Fruit fly (Drosophila melanogaster): ENCODE results near the gene GstO2.
A peak's percentile ranks its signal among the peaks of the same experiment; 100 is the strongest.

GstO2 gene

dm6 chr3L:8519232-8519631 lies 4.1 kb downstream of the GstO2 start:
- TF ChIP-seq CG17806 (tag; optimal IDR thresholded peaks at IDR 0.05) (no peak), EcR (GFP tag; optimal IDR thresholded peaks at IDR 0.05) (peak; percentile 22)

dm6 chr3L:8518516-8519087 lies 4.7 kb downstream of the GstO2 start, which contains the start of gene GstO3:
Gene GstO3, plus strand, starts transcription at chr3L:8518885.
- TF ChIP-seq CG8301 (tag; optimal IDR thresholded peaks at IDR 0.05) (peak; percentile 28), CG12605 (GFP tag; IDR thresholded peaks at IDR 0.05) (peak; percentile 80), Snoo (tag; optimal IDR thresholded peaks at IDR 0.05) (peak; percentile 49), Pif1B (GFP tag; optimal IDR thresholded peaks at IDR 0.05) (peak; percentile 49), Ets98B (GFP tag; IDR thresholded peaks at IDR 0.05) (peak; percentile 65), CG8159 (tag; optimal IDR thresholded peaks at IDR 0.05) (no peak), CG17806 (tag; optimal IDR thresholded peaks at IDR 0.05) (no peak), CG13204 (GFP tag; optimal IDR thresholded peaks at IDR 0.05) (no peak), CG10348 (GFP tag; IDR thresholded peaks at IDR 0.05) (no peak), CG32121 (GFP tag; IDR thresholded peaks at IDR 0.05) (peak; percentile 34; the same call in 1 of the 2 replicates), CG34367 (tag; optimal IDR thresholded peaks at IDR 0.05) (peak; percentile 1), gl (tag; optimal IDR thresholded peaks at IDR 0.05) (peak; percentile 71), EcR (GFP tag; optimal IDR thresholded peaks at IDR 0.05) (no peak), CG15710 (tag; optimal IDR thresholded peaks at IDR 0.05) (peak; percentile 12)

dm6 chr3L:8514768-8515167 lies 8.5 kb downstream of the GstO2 start, which contains the start of gene CG6683:
Gene CG6683, minus strand, starts transcription at chr3L:8514921.
- TF ChIP-seq CG34367 (tag; optimal IDR thresholded peaks at IDR 0.05) (no peak), CG8159 (tag; optimal IDR thresholded peaks at IDR 0.05) (no peak), CG14655 (GFP tag; optimal IDR thresholded peaks at IDR 0.05) (no peak), CG4496 (GFP tag; IDR thresholded peaks at IDR 0.05) (no peak), CG10348 (GFP tag; IDR thresholded peaks at IDR 0.05) (no peak), CG9948 (tag; optimal IDR thresholded peaks at IDR 0.05) (no peak), CG17806 (tag; optimal IDR thresholded peaks at IDR 0.05) (no peak), CG32121 (GFP tag; IDR thresholded peaks at IDR 0.05) (no peak), rn (GFP tag; IDR thresholded peaks at IDR 0.05) (no peak), fd96Ca (GFP tag; IDR thresholded peaks at IDR 0.05) (no peak), Ets98B (GFP tag; IDR thresholded peaks at IDR 0.05) (no peak), EcR (GFP tag; optimal IDR thresholded peaks at IDR 0.05) (no peak), CG15710 (tag; optimal IDR thresholded peaks at IDR 0.05) (no peak), Snoo (tag; optimal IDR thresholded peaks at IDR 0.05) (no peak), Pif1B (GFP tag; optimal IDR thresholded peaks at IDR 0.05) (no peak), CG12605 (GFP tag; IDR thresholded peaks at IDR 0.05) (no peak), D1 (tag; optimal IDR thresholded peaks at IDR 0.05) (no peak), CG8301 (tag; optimal IDR thresholded peaks at IDR 0.05) (no peak), gl (tag; optimal IDR thresholded peaks at IDR 0.05) (no peak), CG13204 (GFP tag; optimal IDR thresholded peaks at IDR 0.05) (no peak)

dm6 chr3L:8513258-8513657 lies 10.0 kb downstream of the GstO2 start:
- TF ChIP-seq CG4496 (GFP tag; IDR thresholded peaks at IDR 0.05), result no peak
- TF ChIP-seq EcR (GFP tag; optimal IDR thresholded peaks at IDR 0.05), result no peak

dm6 chr3L:8512428-8512827 lies 10.9 kb downstream of the GstO2 start, which contains the start of gene CG6765:
Gene CG6765, plus strand, starts transcription at chr3L:8512767.
- TF ChIP-seq CG17806 (tag; optimal IDR thresholded peaks at IDR 0.05) (no peak), CG15710 (tag; optimal IDR thresholded peaks at IDR 0.05) (no peak)

DNA sequence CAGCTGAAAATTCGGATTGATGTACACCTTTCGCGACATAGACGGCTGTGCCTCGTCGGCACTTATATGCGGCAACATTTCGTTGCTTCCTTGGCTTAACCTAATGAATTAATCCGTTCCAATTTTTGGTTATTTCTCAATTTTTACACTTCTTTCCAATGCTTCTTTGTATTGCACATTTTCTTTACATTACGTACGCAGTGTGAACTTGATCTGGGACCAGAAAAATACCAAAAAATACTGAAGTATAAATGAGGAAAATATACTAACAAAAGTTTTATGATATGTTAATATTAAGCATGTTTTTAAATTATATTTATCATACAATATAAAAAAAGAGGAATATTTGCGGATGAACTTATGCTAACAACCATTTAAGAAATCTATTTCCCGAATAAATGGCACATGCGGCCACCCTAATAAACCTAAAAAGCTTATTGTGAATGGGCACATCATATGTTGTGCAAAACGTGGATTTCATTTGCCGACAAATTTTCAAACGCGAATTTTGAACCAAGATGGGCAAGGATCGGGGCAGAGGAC lies 13.7 kb downstream of the GstO2 start, which contains the start of the genes ZC3H3 and Pus7:
Gene ZC3H3 (minus strand): TSS at position 197 of the 543 bp plus-strand sequence.
Gene Pus7 (plus strand): TSS at position 437 of the 543 bp plus-strand sequence.
- no peak for TF ChIP-seq rn (GFP tag; IDR thresholded peaks at IDR 0.05)
- no peak for TF ChIP-seq EcR (GFP tag; optimal IDR thresholded peaks at IDR 0.05)
- peak; percentile 7 for TF ChIP-seq CG17806 (tag; optimal IDR thresholded peaks at IDR 0.05)
- TF ChIP-seq CG14655 (GFP tag; optimal IDR thresholded peaks at IDR 0.05), result no peak
- TF ChIP-seq fd96Ca (GFP tag; IDR thresholded peaks at IDR 0.05), result no peak
- peak; percentile 55 for TF ChIP-seq CG8159 (tag; optimal IDR thresholded peaks at IDR 0.05)

DNA sequence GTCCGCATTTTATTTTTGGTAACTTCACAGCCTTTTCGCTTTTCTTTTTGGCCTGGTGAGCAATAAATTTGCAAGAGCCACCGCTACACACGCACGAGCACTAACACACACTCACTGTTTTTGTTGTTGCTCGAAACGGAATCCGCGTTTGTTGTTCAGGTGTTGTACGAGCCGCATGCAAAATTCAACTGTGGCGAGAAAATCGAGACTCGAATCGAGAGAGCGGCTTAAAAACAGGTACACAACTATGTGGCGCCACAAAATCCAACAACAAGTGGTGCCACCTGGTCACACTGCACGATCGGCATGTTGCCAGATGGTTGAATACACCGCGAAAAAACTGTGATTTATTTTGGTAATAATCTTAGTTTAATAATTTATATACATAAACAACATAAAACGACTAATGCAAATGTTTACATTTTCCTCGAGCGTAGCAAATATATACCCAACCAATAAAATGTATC lies 16.3 kb downstream of the GstO2 start, which contains the start of gene CG43163:
Gene CG43163 (minus strand): TSS at position 172 of the 467 bp plus-strand sequence.
- TF ChIP-seq D1 (tag; optimal IDR thresholded peaks at IDR 0.05) (no peak), CG12605 (GFP tag; IDR thresholded peaks at IDR 0.05) (peak; percentile 65; the same call in 1 of the 2 replicates), CG8159 (tag; optimal IDR thresholded peaks at IDR 0.05) (peak; percentile 64), CG13204 (GFP tag; optimal IDR thresholded peaks at IDR 0.05) (no peak), Snoo (tag; optimal IDR thresholded peaks at IDR 0.05) (peak; percentile 56), CG32121 (GFP tag; IDR thresholded peaks at IDR 0.05) (peak; percentile 75), CG34367 (tag; optimal IDR thresholded peaks at IDR 0.05) (peak; percentile 63), Pif1B (GFP tag; optimal IDR thresholded peaks at IDR 0.05) (peak; percentile 68), EcR (GFP tag; optimal IDR thresholded peaks at IDR 0.05) (peak; percentile 40), Pif1A (GFP tag; optimal IDR thresholded peaks at IDR 0.05) (no peak), CG17806 (tag; optimal IDR thresholded peaks at IDR 0.05) (peak; percentile 69), Ets98B (GFP tag; IDR thresholded peaks at IDR 0.05) (peak; percentile 81), CG14655 (GFP tag; optimal IDR thresholded peaks at IDR 0.05) (no peak), fd96Ca (GFP tag; IDR thresholded peaks at IDR 0.05) (peak; percentile 48; the same call in 2 of the 3 replicates), CG4496 (GFP tag; IDR thresholded peaks at IDR 0.05) (peak; percentile 86), CG10348 (GFP tag; IDR thresholded peaks at IDR 0.05) (no peak), rn (GFP tag; IDR thresholded peaks at IDR 0.05) (no peak), CG9948 (tag; optimal IDR thresholded peaks at IDR 0.05) (peak; percentile 53), CG8301 (tag; optimal IDR thresholded peaks at IDR 0.05) (peak; percentile 68), CG15710 (tag; optimal IDR thresholded peaks at IDR 0.05) (peak; percentile 60), gl (tag; optimal IDR thresholded peaks at IDR 0.05) (no peak)
